Worm (Caenorhabditis elegans) whole organism, L2 larva: ENCODE results near the gene selt-1.2.

Experiments used
- Y55F3AM.14 ChIP-seq: fragments of 200-800 bp; sonication (Bioruptor generic); optimal IDR thresholded peaks from 2 replicates; lab custom pipeline; 2018; ENCODE audit warnings: mild to moderate bottlenecking, missing genetic modification characterization, missing compliant biosample characterization
- ama-1 ChIP-seq: fragments of 150-350 bp; optimal IDR thresholded peaks from 2 replicates; lab custom pipeline; 2018; ENCODE audit warnings: inconsistent platforms
- blmp-1 ChIP-seq: sonication (generic microtip); optimal IDR thresholded peaks from 2 replicates; lab custom pipeline; 2017; ENCODE audit warnings: missing genetic modification characterization, mild to moderate bottlenecking, missing compliant biosample characterization, antibody characterized with exemption, moderate library complexity; ENCODE audit not compliant: insufficient read depth
- ceh-16 ChIP-seq: fragments of 150-350 bp; optimal IDR thresholded peaks from 2 replicates; lab custom pipeline; 2014; ENCODE audit warnings: missing biosample characterization, missing genetic modification characterization
- crh-2 ChIP-seq: sonication (generic microtip); optimal IDR thresholded peaks from 2 replicates; lab custom pipeline; 2017; ENCODE audit warnings: missing biosample characterization, missing genetic modification characterization
- elt-1 ChIP-seq: fragments of 150-350 bp; optimal IDR thresholded peaks from 2 replicates; lab custom pipeline; 2014; ENCODE audit warnings: missing biosample characterization, missing genetic modification characterization
- fos-1 ChIP-seq: fragments of 150-350 bp; optimal IDR thresholded peaks from 2 replicates; lab custom pipeline; 2014; ENCODE audit warnings: missing biosample characterization, missing genetic modification characterization
- gmeb-1 ChIP-seq: fragments of 150-350 bp; optimal IDR thresholded peaks from 2 replicates; lab custom pipeline; 2014; ENCODE audit warnings: missing biosample characterization, missing genetic modification characterization
- lin-11 ChIP-seq: fragments of 150-350 bp; sonication (generic microtip); optimal IDR thresholded peaks from 2 replicates; lab custom pipeline; 2014; ENCODE audit warnings: missing biosample characterization, missing genetic modification characterization, inconsistent platforms, mixed read lengths
- lsy-2 ChIP-seq, 2 experiments: fragments of 150-350 bp in 1 of 2; sonication (generic microtip) in 1 of 2; optimal IDR thresholded peaks; 2 replicates each; lab custom pipeline; 2014 to 2017; ENCODE audit warnings: missing biosample characterization in 2 of 2, missing genetic modification characterization in 2 of 2
- nhr-12 ChIP-seq: fragments of 150-350 bp; optimal IDR thresholded peaks from 2 replicates; lab custom pipeline; 2014; ENCODE audit warnings: missing biosample characterization, missing genetic modification characterization
- nhr-129 ChIP-seq: fragments of 150-350 bp; optimal IDR thresholded peaks from 2 replicates; lab custom pipeline; 2014; ENCODE audit warnings: missing biosample characterization, missing genetic modification characterization
- nhr-21 ChIP-seq: fragments of 150-350 bp; optimal IDR thresholded peaks from 2 replicates; lab custom pipeline; 2014; ENCODE audit warnings: missing biosample characterization, missing genetic modification characterization
- nhr-23 ChIP-seq: fragments of 150-350 bp; optimal IDR thresholded peaks from 2 replicates; lab custom pipeline; 2014; ENCODE audit warnings: missing biosample characterization, missing genetic modification reagents, missing genetic modification characterization
- nhr-25 ChIP-seq: fragments of 150-350 bp; sonication (generic microtip); optimal IDR thresholded peaks from 3 replicates; lab custom pipeline; 2014; ENCODE audit warnings: missing biosample characterization, missing genetic modification characterization
- peb-1 ChIP-seq: fragments of 150-350 bp; optimal IDR thresholded peaks from 2 replicates; lab custom pipeline; 2014; ENCODE audit warnings: missing biosample characterization, missing genetic modification characterization
- sma-3 ChIP-seq: sonication (generic microtip); optimal IDR thresholded peaks from 2 replicates; lab custom pipeline; 2016; ENCODE audit warnings: missing genetic modification reagents, missing genetic modification characterization, missing compliant biosample characterization
- sma-9 ChIP-seq, 2 experiments: fragments of 150-350 bp in 1 of 2; sonication (generic microtip) in 1 of 2; optimal IDR thresholded peaks; 2 replicates each; lab custom pipeline; 2014 to 2016; ENCODE audit warnings: missing genetic modification characterization in 2 of 2, mild to moderate bottlenecking in 1 of 2, missing biosample characterization in 1 of 2, missing compliant biosample characterization in 1 of 2, missing genetic modification reagents in 1 of 2, moderate library complexity in 1 of 2
- unc-55 ChIP-seq: fragments of 150-350 bp; sonication (generic microtip); optimal IDR thresholded peaks from 3 replicates; lab custom pipeline; 2014; ENCODE audit warnings: missing biosample characterization, missing genetic modification reagents, missing genetic modification characterization
- unc-62 ChIP-seq: fragments of 150-350 bp; optimal IDR thresholded peaks from 2 replicates; lab custom pipeline; 2014; ENCODE audit warnings: missing biosample characterization, missing genetic modification reagents, missing genetic modification characterization
- zag-1 ChIP-seq: fragments of 150-350 bp; optimal IDR thresholded peaks from 2 replicates; lab custom pipeline; 2014; ENCODE audit warnings: missing biosample characterization, missing genetic modification characterization
- ztf-1 ChIP-seq: fragments of 200-800 bp; sonication (Bioruptor generic); conservative IDR thresholded peaks from 2 replicates; pipeline ENCODE4 v1.3.6; 2022; ENCODE audit warnings: missing genetic modification characterization, missing compliant biosample characterization

Gene selt-1.2

ce11 chrV:10713704-10714239, 33.4 kb downstream of the selt-1.2 start:
- TF ChIP-seq unc-62 (no peak), nhr-12 (tag; lab: Kevin White, UChicago) (no peak), gmeb-1 (tag; lab: Kevin White, UChicago) (no peak), lin-11 (tag; lab: Kevin White, UChicago) (no peak)

ce11 chrV:10712608-10712900, 34.6 kb downstream of the selt-1.2 start:
- peak; percentile 34 for TF ChIP-seq zag-1 (tag; lab: Kevin White, UChicago)
- no peak for TF ChIP-seq lsy-2 (tag; optimal IDR thresholded peaks at IDR 0.05; lab: Kevin White, UChicago)
- peak; percentile 14 for TF ChIP-seq nhr-12 (tag; lab: Kevin White, UChicago)
- no peak for TF ChIP-seq ceh-16
- no peak for TF ChIP-seq elt-1 (tag; lab: Kevin White, UChicago)
- TF ChIP-seq, all 48 proteins: peak for 2

ce11 chrV:10711829-10712607, 35.1 kb downstream of the selt-1.2 start:
- peak; percentile 42 for TF ChIP-seq sma-3 (GFP tag; lab: Kevin White, UChicago)
- no peak for TF ChIP-seq nhr-129 (tag; lab: Kevin White, UChicago)
- TF ChIP-seq ama-1 (lab: Kevin White, UChicago): peak; percentile 81
- peak; percentile 36 for TF ChIP-seq nhr-21 (tag; lab: Kevin White, UChicago)
- 0 out of 2 replicates have a peak, but pooled peaks have one; percentile 21 for TF ChIP-seq ztf-1
- TF ChIP-seq nhr-25 (tag; lab: Kevin White, UChicago): peak; percentile 30
- no peak for TF ChIP-seq lsy-2 (tag; optimal IDR thresholded peaks at IDR 0.05; lab: Kevin White, UChicago)
- TF ChIP-seq Y55F3AM.14 (GFP tag; lab: Kevin White, UChicago): peak; percentile 66
- TF ChIP-seq, all 48 proteins: peak for 6

ce11 chrV:10711004-10711403, 36.2 kb downstream of the selt-1.2 start:
- TF ChIP-seq nhr-23 (tag; lab: Kevin White, UChicago) (no peak), fos-1 (tag; lab: Kevin White, UChicago) (peak; percentile 20)

- no peak for TF ChIP-seq unc-55 (GFP tag; lab: Kevin White, UChicago)
- peak; percentile 85 for TF ChIP-seq nhr-129 (tag; lab: Kevin White, UChicago)
Observed at ce11 chrV:10709385-10709784, 37.8 kb downstream of the selt-1.2 start.

ce11 chrV:10708346-10708745, 38.8 kb downstream of the selt-1.2 start:
- no peak for TF ChIP-seq peb-1 (tag; lab: Kevin White, UChicago)
- peak; percentile 45 for TF ChIP-seq lin-11 (tag; lab: Kevin White, UChicago)

- TF ChIP-seq sma-9 (GFP tag; optimal IDR thresholded peaks at IDR 0.05; lab: Kevin White, UChicago): no peak
- no peak for TF ChIP-seq sma-9 (tag; optimal IDR thresholded peaks at IDR 0.05; lab: Kevin White, UChicago)
- TF ChIP-seq blmp-1 (tag; lab: Kevin White, UChicago): peak; percentile 7
Observed at ce11 chrV:10702910-10703309, 44.3 kb downstream of the selt-1.2 start.

ce11 chrV:10702249-10702648, 44.9 kb downstream of the selt-1.2 start, which contains the start of gene pph-1:
pph-1 (plus strand) TSS chrV:10702549.
- TF ChIP-seq fos-1 (tag; lab: Kevin White, UChicago): no peak
- TF ChIP-seq gmeb-1 (tag; lab: Kevin White, UChicago): no peak

- TF ChIP-seq peb-1 (tag; lab: Kevin White, UChicago) (no peak), crh-2 (tag; lab: Kevin White, UChicago) (peak; percentile 63), ztf-1 (no peak), unc-62 (no peak)
Observed at ce11 chrV:10699122-10699521, 48.0 kb downstream of the selt-1.2 start.
